Worm (Caenorhabditis elegans): ENCODE measurements around the gene pam-1.

pam-1 gene

ce11 chrIV:7542485-7543001 is 8.1 kb downstream of the pam-1 start, which contains the start of gene R05G6.10:
Gene R05G6.10, minus strand, starts transcription at chrIV:7542535.
- TF ChIP-seq aly-2 (tag; optimal IDR thresholded peaks at IDR 0.05) (no peak), jun-1 (tag; optimal IDR thresholded peaks at IDR 0.05) (no peak), elt-3 (tag; optimal IDR thresholded peaks at IDR 0.05) (no peak), egl-5 (tag; optimal IDR thresholded peaks at IDR 0.05) (no peak), mdl-1 (tag; optimal IDR thresholded peaks at IDR 0.05) (no peak), nhr-12 (tag; optimal IDR thresholded peaks at IDR 0.05) (no peak), snpc-4 (tag; optimal IDR thresholded peaks at IDR 0.05) (no peak), hmg-11 (tag; optimal IDR thresholded peaks at IDR 0.05) (no peak), ceh-82 (tag; optimal IDR thresholded peaks at IDR 0.05) (no peak), ztf-4 (tag; optimal IDR thresholded peaks at IDR 0.05) (no peak), lin-39 (tag; optimal IDR thresholded peaks at IDR 0.05) (no peak), fos-1 (tag; optimal IDR thresholded peaks at IDR 0.05) (no peak), ceh-9 (tag; optimal IDR thresholded peaks at IDR 0.05) (no peak), nhr-23 (tag; optimal IDR thresholded peaks at IDR 0.05) (no peak), nhr-237 (tag; optimal IDR thresholded peaks at IDR 0.05) (no peak), elt-2 (tag; optimal IDR thresholded peaks at IDR 0.05) (no peak), fkh-10 (GFP tag; optimal IDR thresholded peaks at IDR 0.05) (no peak), fkh-2 (tag; optimal IDR thresholded peaks at IDR 0.05) (no peak), ztf-11 (tag; optimal IDR thresholded peaks at IDR 0.05) (no peak)

ce11 chrIV:7532360-7532759 is 18.3 kb downstream of the pam-1 start, which contains the start of gene R05G6.1:
Gene R05G6.1, plus strand, starts transcription at chrIV:7532660.
- no peak for TF ChIP-seq mml-1 (tag; optimal IDR thresholded peaks at IDR 0.05)
- TF ChIP-seq tbx-2 (tag; optimal IDR thresholded peaks at IDR 0.05), result no peak
- TF ChIP-seq lsy-12 (tag; optimal IDR thresholded peaks at IDR 0.05), result no peak
- no peak for TF ChIP-seq fos-1 (tag; optimal IDR thresholded peaks at IDR 0.05)
- no peak for TF ChIP-seq nhr-67 (tag; optimal IDR thresholded peaks at IDR 0.05)
- no peak for TF ChIP-seq nhr-11 (tag; optimal IDR thresholded peaks at IDR 0.05)
- no peak for TF ChIP-seq ceh-28 (tag; optimal IDR thresholded peaks at IDR 0.05)
- TF ChIP-seq pha-4 (tag; optimal IDR thresholded peaks at IDR 0.05), result no peak
- no peak for TF ChIP-seq daf-12 (tag; optimal IDR thresholded peaks at IDR 0.05)
- no peak for TF ChIP-seq nhr-76 (tag; optimal IDR thresholded peaks at IDR 0.05)
- TF ChIP-seq nhr-23 (tag; optimal IDR thresholded peaks at IDR 0.05), result no peak
- TF ChIP-seq pqm-1 (tag; optimal IDR thresholded peaks at IDR 0.05), result no peak
- no peak for TF ChIP-seq zag-1 (tag; optimal IDR thresholded peaks at IDR 0.05)
- TF ChIP-seq ceh-9 (tag; optimal IDR thresholded peaks at IDR 0.05), result no peak
- no peak for TF ChIP-seq unc-39 (tag; optimal IDR thresholded peaks at IDR 0.05)
- no peak for TF ChIP-seq snpc-4 (tag; optimal IDR thresholded peaks at IDR 0.05)

- TF ChIP-seq egl-5 (tag; optimal IDR thresholded peaks at IDR 0.05) (peak; percentile 26), nhr-237 (tag; optimal IDR thresholded peaks at IDR 0.05) (no peak), skn-1 (tag; optimal IDR thresholded peaks at IDR 0.05) (no peak), ztf-11 (tag; optimal IDR thresholded peaks at IDR 0.05) (no peak), nhr-25 (tag; optimal IDR thresholded peaks at IDR 0.05) (peak; percentile 48), fos-1 (tag; optimal IDR thresholded peaks at IDR 0.05) (no peak), pqm-1 (tag; optimal IDR thresholded peaks at IDR 0.05) (no peak), ama-1 (optimal IDR thresholded peaks at IDR 0.05) (no peak), nhr-11 (tag; optimal IDR thresholded peaks at IDR 0.05) (no peak)
These were observed 20.2 kb downstream of the pam-1 start for ce11 chrIV:7530226-7531070.

- no peak for TF ChIP-seq elt-1 (tag; optimal IDR thresholded peaks at IDR 0.05)
- peak; percentile 27 for TF ChIP-seq pha-4 (tag; optimal IDR thresholded peaks at IDR 0.05)
- no peak for TF ChIP-seq fkh-10 (GFP tag; optimal IDR thresholded peaks at IDR 0.05)
These were observed 26.9 kb downstream of the pam-1 start for ce11 chrIV:7523744-7524143.

ce11 chrIV:7521591-7521990 is 29.0 kb downstream of the pam-1 start:
- TF ChIP-seq mml-1 (tag; optimal IDR thresholded peaks at IDR 0.05) (no peak), lsy-12 (tag; optimal IDR thresholded peaks at IDR 0.05) (no peak), ama-1 (optimal IDR thresholded peaks at IDR 0.05) (no peak), egl-27 (tag; optimal IDR thresholded peaks at IDR 0.05) (no peak), elt-3 (tag; optimal IDR thresholded peaks at IDR 0.05) (no peak), lin-39 (tag; optimal IDR thresholded peaks at IDR 0.05) (no peak), lin-15B (tag; optimal IDR thresholded peaks at IDR 0.05) (no peak), nhr-25 (tag; optimal IDR thresholded peaks at IDR 0.05) (no peak), ceh-28 (tag; optimal IDR thresholded peaks at IDR 0.05) (no peak)
